Worm (Caenorhabditis elegans) whole organism, L4 larva: Measurements from ENCODE around the gene srsx-12.

Experiments
- F10B5.3 ChIP-seq: sonication (generic microtip); optimal IDR thresholded peaks from 2 replicates; lab custom pipeline; 2016; ENCODE audit warnings: mild to moderate bottlenecking, missing genetic modification characterization, missing compliant biosample characterization
- F26F4.8 ChIP-seq: fragments of 200-800 bp; sonication (Bioruptor generic); conservative IDR thresholded peaks from 2 replicates; pipeline ENCODE4 v1.3.6; 2022; ENCODE audit warnings: missing genetic modification characterization, missing compliant biosample characterization
- Y105C5A.15 ChIP-seq: fragments of 200-800 bp; sonication (Bioruptor generic); IDR thresholded peaks from 2 replicates; pipeline ENCODE4 v1.3.6; 2022; ENCODE audit warnings: missing genetic modification characterization, missing compliant biosample characterization
- Y48G9A.11 ChIP-seq: fragments of 200-800 bp; sonication (Bioruptor generic); IDR thresholded peaks from 2 replicates; pipeline ENCODE4 v1.3.6; 2022; ENCODE audit warnings: missing genetic modification reagents, missing genetic modification characterization, missing compliant biosample characterization
- aha-1 ChIP-seq: fragments of 150-350 bp; peaks from one replicate; lab custom pipeline; 2014; ENCODE audit warnings: missing biosample characterization, missing genetic modification characterization
- arid-1 ChIP-seq: fragments of 200-800 bp; sonication (Bioruptor generic); conservative IDR thresholded peaks from 2 replicates; pipeline ENCODE4 v1.3.6; 2022; ENCODE audit warnings: missing genetic modification reagents, missing genetic modification characterization, missing compliant biosample characterization
- ceh-20 ChIP-seq: fragments of 200-800 bp; sonication (Bioruptor generic); IDR thresholded peaks from 2 replicates; pipeline ENCODE4 v1.3.6; 2022; ENCODE audit warnings: missing genetic modification reagents, missing genetic modification characterization, missing compliant biosample characterization
- ceh-28 ChIP-seq: fragments of 150-350 bp; optimal IDR thresholded peaks from 2 replicates; lab custom pipeline; 2014; ENCODE audit warnings: missing biosample characterization, missing genetic modification reagents, missing genetic modification characterization
- ces-1 ChIP-seq: fragments of 150-350 bp; sonication (generic microtip); optimal IDR thresholded peaks from 4 replicates; lab custom pipeline; 2014; ENCODE audit warnings: missing biosample characterization, missing genetic modification reagents, missing genetic modification characterization
- daf-19 ChIP-seq: fragments of 200-800 bp; sonication (Bioruptor generic); conservative IDR thresholded peaks from 2 replicates; pipeline ENCODE4 v1.3.6; 2022; ENCODE audit warnings: missing genetic modification characterization, missing compliant biosample characterization
- dmd-8 ChIP-seq: fragments of 200-800 bp; sonication (Bioruptor generic); IDR thresholded peaks from 2 replicates; pipeline ENCODE4 v1.3.6; 2022; ENCODE audit warnings: missing genetic modification characterization, missing compliant biosample characterization
- duxl-1 ChIP-seq: sonication (generic microtip); optimal IDR thresholded peaks from 2 replicates; lab custom pipeline; 2016; ENCODE audit warnings: mild to moderate bottlenecking, missing genetic modification characterization, moderate library complexity, missing compliant biosample characterization; ENCODE audit not compliant: poor library complexity
- dve-1 ChIP-seq: sonication (generic microtip); optimal IDR thresholded peaks from 2 replicates; lab custom pipeline; 2017; ENCODE audit warnings: antibody characterized with exemption, mild to moderate bottlenecking, missing genetic modification characterization, missing compliant biosample characterization; ENCODE audit not compliant: insufficient read depth
- hmg-1.1 ChIP-seq: fragments of 200-800 bp; sonication (Bioruptor generic); IDR thresholded peaks from 2 replicates; pipeline ENCODE4 v1.3.6; 2022; ENCODE audit warnings: missing genetic modification reagents, missing genetic modification characterization, missing compliant biosample characterization
- lin-13 ChIP-seq: fragments of 150-350 bp; optimal IDR thresholded peaks from 2 replicates; lab custom pipeline; 2014; ENCODE audit warnings: missing biosample characterization, missing genetic modification reagents, missing genetic modification characterization
- madf-5 ChIP-seq, 2 experiments: fragments of 200-800 bp; sonication (Bioruptor generic); IDR thresholded peaks; 2 replicates each; pipeline ENCODE4 v1.3.6; 2022; ENCODE audit warnings: missing compliant biosample characterization in 2 of 2, missing genetic modification characterization in 2 of 2
- mdt-29 ChIP-seq: fragments of 200-800 bp; sonication (Bioruptor generic); IDR thresholded peaks from 2 replicates; pipeline ENCODE4 v1.3.6; 2022; ENCODE audit warnings: missing genetic modification reagents, missing genetic modification characterization, missing compliant biosample characterization
- mes-2 ChIP-seq: sonication (generic microtip); optimal IDR thresholded peaks from 2 replicates; lab custom pipeline; 2016; ENCODE audit warnings: missing genotype, mild to moderate bottlenecking, missing genetic modification characterization, missing compliant biosample characterization; ENCODE audit not compliant: poor library complexity, severe bottlenecking
- mxl-2 ChIP-seq: fragments of 200-800 bp; sonication (Bioruptor generic); conservative IDR thresholded peaks from 2 replicates; pipeline ENCODE4 v1.3.6; 2022; ENCODE audit warnings: missing genetic modification reagents, missing genetic modification characterization, missing compliant biosample characterization
- nhr-28 ChIP-seq: fragments of 150-350 bp; optimal IDR thresholded peaks from 2 replicates; lab custom pipeline; 2014; ENCODE audit warnings: missing biosample characterization, missing genetic modification characterization
- nhr-48 ChIP-seq: sonication (generic microtip); optimal IDR thresholded peaks from 2 replicates; lab custom pipeline; 2016; ENCODE audit warnings: mild to moderate bottlenecking, missing genetic modification characterization, missing compliant biosample characterization
- nhr-6 ChIP-seq: fragments of 150-350 bp; optimal IDR thresholded peaks from 2 replicates; lab custom pipeline; 2014; ENCODE audit warnings: missing biosample characterization, missing genetic modification characterization
- nhr-76 ChIP-seq: fragments of 150-350 bp; optimal IDR thresholded peaks from 2 replicates; lab custom pipeline; 2014; ENCODE audit warnings: missing biosample characterization, missing genetic modification characterization
- nhr-77 ChIP-seq: fragments of 150-350 bp; optimal IDR thresholded peaks from 2 replicates; lab custom pipeline; 2014; ENCODE audit warnings: missing biosample characterization, missing genetic modification characterization
- pha-4 ChIP-seq, 2 experiments: fragments of 150-350 bp in 1 of 2; fragments of 200-800 bp in 1 of 2; sonication (Bioruptor generic) in 1 of 2; IDR thresholded peaks in 1 of 2; optimal IDR thresholded peaks in 1 of 2; 2 replicates each; pipeline versions ENCODE4 v1.3.6 to Lab custom; 2014 to 2022; ENCODE audit warnings: missing genetic modification characterization in 2 of 2, missing genetic modification reagents in 2 of 2, missing biosample characterization in 1 of 2, missing compliant biosample characterization in 1 of 2
- sdz-12 ChIP-seq: fragments of 200-800 bp; sonication (Bioruptor generic); optimal IDR thresholded peaks from 2 replicates; lab custom pipeline; 2018; ENCODE audit warnings: mild to moderate bottlenecking, missing genetic modification characterization, missing compliant biosample characterization
- set-16 ChIP-seq: fragments of 200-800 bp; sonication (Bioruptor generic); IDR thresholded peaks from 2 replicates; pipeline ENCODE4 v1.3.6; 2022; ENCODE audit warnings: missing genetic modification reagents, missing genetic modification characterization, missing compliant biosample characterization
- spr-1 ChIP-seq: sonication (generic microtip); optimal IDR thresholded peaks from 2 replicates; lab custom pipeline; 2016; ENCODE audit warnings: mild to moderate bottlenecking, missing genetic modification characterization, missing compliant biosample characterization
- tra-1 ChIP-seq: fragments of 200-800 bp; sonication (Bioruptor generic); IDR thresholded peaks from 2 replicates; pipeline ENCODE4 v1.3.6; 2022; ENCODE audit warnings: missing genetic modification reagents, missing genetic modification characterization, missing compliant biosample characterization
- unc-39 ChIP-seq: sonication (generic microtip); optimal IDR thresholded peaks from 2 replicates; lab custom pipeline; 2017; ENCODE audit warnings: missing biosample characterization, missing genetic modification characterization
- zfp-2 ChIP-seq: sonication (generic microtip); optimal IDR thresholded peaks from 2 replicates; lab custom pipeline; 2016; ENCODE audit warnings: mild to moderate bottlenecking, missing genetic modification characterization, missing compliant biosample characterization

The srsx-12 gene

DNA sequence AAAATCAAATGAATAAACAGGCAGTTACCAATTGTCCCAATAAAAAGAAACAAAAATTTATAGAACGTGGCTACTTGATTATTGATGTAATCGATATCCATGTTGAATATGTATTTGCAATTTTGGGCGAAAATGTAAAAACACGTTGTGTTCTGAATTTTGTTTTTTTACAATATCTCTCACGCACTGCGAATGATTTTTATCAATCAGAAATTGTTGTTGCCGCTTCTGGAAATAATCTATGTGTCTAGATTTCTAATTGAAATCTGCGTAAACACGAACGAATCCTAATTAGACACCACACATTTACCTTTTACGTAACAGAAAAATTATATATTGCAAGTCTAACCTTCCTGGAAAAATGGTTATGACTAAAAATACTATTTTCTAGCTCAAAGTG, 2.3 kb upstream of the srsx-12 start, which contains the start of gene srsx-13:
srsx-13 (minus strand) TSS at position 101 of the 400 bp plus-strand sequence.
- TF ChIP-seq hmg-1.1 (GFP tag; lab: Robert Waterston, UW): no peak

DNA sequence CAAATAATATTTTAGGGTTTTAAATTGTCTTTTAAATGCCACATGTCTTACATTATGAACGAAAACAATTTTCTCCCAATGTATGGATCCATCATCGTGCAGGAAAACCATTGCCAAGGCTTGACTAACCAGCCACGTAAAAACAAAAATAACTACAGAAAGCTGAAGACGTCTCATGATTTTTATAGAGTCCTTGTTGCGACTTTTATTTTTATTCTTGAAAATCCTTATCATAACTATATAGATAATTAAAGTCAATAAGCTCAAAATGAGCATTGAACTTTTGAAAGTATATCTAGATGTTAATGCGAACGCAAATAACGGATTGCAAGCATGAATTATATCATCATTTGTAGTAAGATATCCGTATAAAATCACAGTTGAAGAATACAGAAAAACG, 679 bp downstream of the srsx-12 start:
- TF ChIP-seq aha-1 (tag; lab: Kevin White, UChicago): peak; percentile 98
- no peak for TF ChIP-seq nhr-6
- no peak for TF ChIP-seq ceh-20 (GFP tag; lab: Robert Waterston, UW)
- TF ChIP-seq, all 104 proteins: peak for 1

DNA sequence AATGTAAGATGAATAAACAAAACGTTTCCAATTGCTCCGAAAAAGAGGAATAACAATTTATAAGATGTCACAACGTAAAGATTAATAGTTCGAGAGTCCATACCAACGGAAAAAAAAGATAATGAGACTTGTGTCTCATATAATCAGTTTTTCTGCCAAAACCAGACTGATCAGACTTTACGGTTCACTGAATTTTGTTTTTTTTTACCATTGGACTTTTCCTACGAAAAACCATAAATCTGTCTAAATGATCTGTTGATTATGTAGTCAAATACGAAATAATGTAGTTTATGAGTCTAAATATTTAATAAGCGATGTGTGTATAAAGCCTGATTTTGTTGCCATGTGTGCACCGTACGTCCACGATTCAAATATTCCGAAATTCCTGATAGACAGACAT, 1.7 kb downstream of the srsx-12 start, which contains the start of gene srsx-11:
srsx-11 (minus strand) TSS at position 101 of the 400 bp plus-strand sequence.
- TF ChIP-seq pha-4 (GFP tag; IDR thresholded peaks at IDR 0.05; lab: Robert Waterston, UW) (no peak), pha-4 (tag; optimal IDR thresholded peaks at IDR 0.05; lab: Kevin White, UChicago) (no peak), duxl-1 (tag; lab: Kevin White, UChicago) (no peak), sdz-12 (no peak)
- TF ChIP-seq, all 104 proteins: peak for 0

DNA sequence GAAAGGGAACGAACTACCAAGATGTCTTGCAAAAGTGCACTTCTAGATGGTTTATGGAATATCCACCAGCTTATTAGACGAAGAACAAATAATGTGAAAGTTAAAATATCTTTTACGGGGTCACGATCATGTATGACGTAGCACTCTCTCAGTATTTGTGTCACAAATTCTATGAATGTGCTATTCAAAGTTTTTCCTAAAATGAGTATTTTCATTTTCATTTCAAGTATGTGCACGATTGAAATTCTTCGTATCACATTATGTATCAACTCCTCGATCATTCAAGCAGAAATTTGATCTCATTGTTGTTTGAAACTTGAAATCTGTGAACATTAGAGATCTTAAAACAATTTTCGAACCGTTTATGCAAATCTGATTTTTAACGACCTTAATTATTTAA, 3.2 kb downstream of the srsx-12 start:
- TF ChIP-seq lin-13 (no peak), F26F4.8 (no peak), tra-1 (no peak), madf-5 (GFP tag; IDR thresholded peaks at IDR 0.05; lab: Robert Waterston, UW) (no peak), ceh-20 (GFP tag; lab: Robert Waterston, UW) (no peak), Y48G9A.11 (GFP tag; lab: Robert Waterston, UW) (no peak), nhr-77 (no peak), dmd-8 (no peak), zfp-2 (tag; lab: Kevin White, UChicago) (no peak), mdt-29 (GFP tag; lab: Robert Waterston, UW) (no peak), set-16 (GFP tag; lab: Robert Waterston, UW) (no peak), unc-39 (no peak), nhr-48 (tag; lab: Kevin White, UChicago) (no peak), hmg-1.1 (GFP tag; lab: Robert Waterston, UW) (no peak), ces-1 (GFP tag; lab: Kevin White, UChicago) (no peak), ceh-28 (no peak)

DNA sequence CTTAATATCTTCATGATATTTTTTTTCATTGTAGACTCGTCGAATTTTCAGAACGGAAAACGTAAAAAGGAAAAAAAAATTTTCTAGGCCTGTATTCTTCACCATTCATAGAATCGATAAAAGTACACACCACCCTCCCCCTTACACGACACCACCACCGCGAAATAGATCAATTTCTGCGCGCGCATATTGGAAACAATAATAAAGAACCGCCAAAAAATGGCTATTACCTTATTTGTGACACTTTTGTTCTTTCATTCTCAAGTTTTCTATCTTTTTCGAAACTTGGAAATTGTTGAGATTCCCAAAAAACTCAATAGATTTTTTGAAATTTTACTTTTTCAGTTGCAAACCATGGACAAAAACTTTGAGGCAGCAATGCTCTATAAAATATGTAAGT, 5.6 kb downstream of the srsx-12 start, which contains the start of gene F26G5.1:
F26G5.1 (plus strand) TSS at position 339 of the 400 bp plus-strand sequence.
- TF ChIP-seq F10B5.3 (tag; lab: Kevin White, UChicago): no peak
- peak; percentile 53 for TF ChIP-seq aha-1 (tag; lab: Kevin White, UChicago)

DNA sequence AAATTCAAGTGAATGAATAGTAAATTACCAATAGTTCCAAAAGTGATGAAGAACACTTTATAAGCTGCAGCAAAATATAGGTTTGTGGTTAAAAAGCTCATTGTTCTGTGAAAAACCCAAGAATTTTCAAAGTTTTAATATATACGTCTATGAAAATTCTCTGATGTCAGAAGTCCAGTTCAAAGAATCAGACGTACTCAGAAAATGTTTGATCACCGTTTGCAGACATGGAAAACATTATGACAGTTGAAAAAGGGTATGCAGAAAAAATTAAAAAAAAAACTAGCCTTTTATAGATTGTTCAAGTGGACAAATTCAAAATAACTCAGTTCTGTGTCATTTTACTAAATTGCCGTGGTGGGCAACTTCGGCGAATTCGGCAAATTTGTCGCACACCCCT, 6.1 kb downstream of the srsx-12 start, which contains the start of gene srsx-10:
srsx-10 (minus strand) TSS at position 101 of the 400 bp plus-strand sequence.
- no peak for TF ChIP-seq Y105C5A.15 (GFP tag; lab: Robert Waterston, UW)
- no peak for TF ChIP-seq nhr-76 (tag; lab: Kevin White, UChicago)
- TF ChIP-seq mes-2: no peak
- TF ChIP-seq madf-5 (GFP tag; IDR thresholded peaks at IDR 0.05; lab: Robert Waterston, UW): no peak
- no peak for TF ChIP-seq arid-1 (GFP tag; lab: Robert Waterston, UW)
- TF ChIP-seq dve-1 (tag; lab: Kevin White, UChicago): no peak
- TF ChIP-seq mdt-29 (GFP tag; lab: Robert Waterston, UW): no peak
- TF ChIP-seq nhr-28: no peak
- no peak for TF ChIP-seq pha-4 (GFP tag; IDR thresholded peaks at IDR 0.05; lab: Robert Waterston, UW)
- TF ChIP-seq pha-4 (tag; optimal IDR thresholded peaks at IDR 0.05; lab: Kevin White, UChicago): no peak
- no peak for TF ChIP-seq daf-19
- TF ChIP-seq duxl-1 (tag; lab: Kevin White, UChicago): no peak
- TF ChIP-seq mxl-2 (GFP tag; lab: Robert Waterston, UW): no peak
- TF ChIP-seq spr-1 (tag; lab: Kevin White, UChicago): no peak
